Worm (Caenorhabditis elegans) whole organism, late embryonic: ENCODE data around the gene nhr-288.

Experiments used
- C38D4.7 ChIP-seq: fragments of 200-800 bp; sonication (Bioruptor generic); optimal IDR thresholded peaks from 2 replicates; lab custom pipeline; 2018; ENCODE audit warnings: mild to moderate bottlenecking, missing genetic modification characterization, moderate library complexity, missing compliant biosample characterization
- F13H6.1 ChIP-seq: sonication (generic microtip); optimal IDR thresholded peaks from 2 replicates; lab custom pipeline; 2016; ENCODE audit warnings: missing genetic modification characterization, missing compliant biosample characterization
- K02D7.2 ChIP-seq: sonication (generic microtip); optimal IDR thresholded peaks from 2 replicates; lab custom pipeline; 2017; ENCODE audit warnings: mild to moderate bottlenecking, missing genetic modification characterization, missing compliant biosample characterization
- K09A11.1 ChIP-seq: sonication (generic microtip); optimal IDR thresholded peaks from 2 replicates; lab custom pipeline; 2017; ENCODE audit warnings: antibody characterized with exemption, mild to moderate bottlenecking, missing genetic modification characterization, missing compliant biosample characterization; ENCODE audit not compliant: insufficient read depth
- T23F11.4 ChIP-seq: fragments of 200-800 bp; sonication (Bioruptor generic); optimal IDR thresholded peaks from 2 replicates; lab custom pipeline; 2018; ENCODE audit warnings: mild to moderate bottlenecking, missing genetic modification characterization, missing compliant biosample characterization
- ahr-1 ChIP-seq: sonication (generic microtip); optimal IDR thresholded peaks from 2 replicates; lab custom pipeline; 2016; ENCODE audit warnings: missing genetic modification characterization, missing compliant biosample characterization
- ama-1 ChIP-seq: fragments of 150-350 bp; optimal IDR thresholded peaks from 2 replicates; lab custom pipeline; 2014
- ceh-14 ChIP-seq: sonication (generic microtip); optimal IDR thresholded peaks from 2 replicates; lab custom pipeline; 2016; ENCODE audit warnings: missing genotype, missing genetic modification characterization, missing compliant biosample characterization
- ceh-19 ChIP-seq: fragments of 200-800 bp; sonication (Bioruptor generic); optimal IDR thresholded peaks from 2 replicates; lab custom pipeline; 2018; ENCODE audit warnings: mild to moderate bottlenecking, missing genetic modification characterization, missing compliant biosample characterization
- ceh-2 ChIP-seq: sonication (generic microtip); optimal IDR thresholded peaks from 2 replicates; lab custom pipeline; 2016; ENCODE audit warnings: missing genotype, missing genetic modification characterization, missing compliant biosample characterization
- ceh-22 ChIP-seq: sonication (generic microtip); optimal IDR thresholded peaks from 2 replicates; lab custom pipeline; 2017; ENCODE audit warnings: missing biosample characterization, missing genetic modification characterization
- ceh-30 ChIP-seq: fragments of 150-350 bp; optimal IDR thresholded peaks from 2 replicates; lab custom pipeline; 2014; ENCODE audit warnings: missing biosample characterization, missing genetic modification characterization
- ceh-31 ChIP-seq: sonication (generic microtip); optimal IDR thresholded peaks from 2 replicates; lab custom pipeline; 2016; ENCODE audit warnings: missing genetic modification characterization, missing compliant biosample characterization
- ceh-45 ChIP-seq: fragments of 200-800 bp; sonication (Bioruptor generic); IDR thresholded peaks from 2 replicates; pipeline ENCODE4 v1.3.6; 2022; ENCODE audit warnings: missing genetic modification reagents, missing genetic modification characterization, missing compliant biosample characterization
- ceh-9 ChIP-seq: sonication (generic microtip); optimal IDR thresholded peaks from 2 replicates; lab custom pipeline; 2016; ENCODE audit warnings: mild to moderate bottlenecking, missing genetic modification characterization, inconsistent platforms, missing compliant biosample characterization
- elt-2 ChIP-seq: sonication (generic microtip); optimal IDR thresholded peaks from 2 replicates; lab custom pipeline; 2016; ENCODE audit warnings: missing genetic modification reagents, missing genetic modification characterization, missing compliant biosample characterization
- ets-4 ChIP-seq: sonication (generic microtip); optimal IDR thresholded peaks from 2 replicates; lab custom pipeline; 2016; ENCODE audit warnings: missing genetic modification characterization, missing compliant biosample characterization
- fkh-6 ChIP-seq: sonication (generic microtip); optimal IDR thresholded peaks from 2 replicates; lab custom pipeline; 2016; ENCODE audit warnings: missing genetic modification characterization, missing compliant biosample characterization
- gmeb-2 ChIP-seq: sonication (generic microtip); optimal IDR thresholded peaks from 2 replicates; lab custom pipeline; 2016; ENCODE audit warnings: missing genetic modification characterization, inconsistent platforms, missing compliant biosample characterization
- hlh-15 ChIP-seq: sonication (generic microtip); optimal IDR thresholded peaks from 2 replicates; lab custom pipeline; 2016; ENCODE audit warnings: missing genetic modification characterization, missing compliant biosample characterization
- hlh-30 ChIP-seq: sonication (generic microtip); optimal IDR thresholded peaks from 2 replicates; lab custom pipeline; 2017; ENCODE audit warnings: antibody characterized with exemption, missing genetic modification characterization, missing compliant biosample characterization; ENCODE audit not compliant: insufficient read depth
- hlh-6 ChIP-seq: sonication (generic microtip); optimal IDR thresholded peaks from 2 replicates; lab custom pipeline; 2016; ENCODE audit warnings: missing genotype, missing genetic modification characterization, missing compliant biosample characterization
- hlh-8 ChIP-seq: sonication (generic microtip); optimal IDR thresholded peaks from 2 replicates; lab custom pipeline; 2016; ENCODE audit warnings: missing genotype, missing genetic modification characterization, missing compliant biosample characterization
- madf-2 ChIP-seq: sonication (generic microtip); optimal IDR thresholded peaks from 2 replicates; lab custom pipeline; 2017; ENCODE audit warnings: missing genetic modification characterization, missing compliant biosample characterization
- mec-3 ChIP-seq: sonication (generic microtip); optimal IDR thresholded peaks from 2 replicates; lab custom pipeline; 2016; ENCODE audit warnings: borderline replicate concordance, missing genetic modification characterization, missing compliant biosample characterization
- nhr-11 ChIP-seq: fragments of 150-350 bp; optimal IDR thresholded peaks from 2 replicates; lab custom pipeline; 2014; ENCODE audit warnings: missing biosample characterization, missing genetic modification characterization
- nhr-232 ChIP-seq: sonication (generic microtip); optimal IDR thresholded peaks from 2 replicates; lab custom pipeline; 2016; ENCODE audit warnings: missing genetic modification characterization, missing compliant biosample characterization
- npax-4 ChIP-seq: sonication (generic microtip); optimal IDR thresholded peaks from 2 replicates; lab custom pipeline; 2016; ENCODE audit warnings: missing genetic modification characterization, missing compliant biosample characterization
- pat-9 ChIP-seq: fragments of 200-800 bp; sonication (Bioruptor generic); optimal IDR thresholded peaks from 2 replicates; lab custom pipeline; 2018; ENCODE audit warnings: mild to moderate bottlenecking, missing genetic modification characterization, moderate library complexity, missing compliant biosample characterization
- pha-2 ChIP-seq: sonication (generic microtip); optimal IDR thresholded peaks from 2 replicates; lab custom pipeline; 2017; ENCODE audit warnings: mild to moderate bottlenecking, missing genetic modification characterization, missing compliant biosample characterization
- pha-4 ChIP-seq: fragments of 150-350 bp; optimal IDR thresholded peaks from 2 replicates; lab custom pipeline; 2018; ENCODE audit warnings: missing biosample characterization, missing genetic modification reagents, missing genetic modification characterization
- pros-1 ChIP-seq: fragments of 150-350 bp; optimal IDR thresholded peaks from 2 replicates; lab custom pipeline; 2014; ENCODE audit warnings: missing biosample characterization, missing genetic modification reagents, missing genetic modification characterization
- sdc-2 ChIP-seq: sonication (generic microtip); optimal IDR thresholded peaks from 2 replicates; lab custom pipeline; 2016; ENCODE audit warnings: missing genotype, missing genetic modification characterization, missing compliant biosample characterization
- tbx-2 ChIP-seq: sonication (generic microtip); optimal IDR thresholded peaks from 2 replicates; lab custom pipeline; 2016; ENCODE audit warnings: missing genetic modification characterization, missing compliant biosample characterization
- unc-3 ChIP-seq, 2 experiments: fragments of 200-800 bp in 1 of 2; sonication (Bioruptor generic) in 1 of 2; sonication (generic microtip) in 1 of 2; conservative IDR thresholded peaks in 1 of 2; optimal IDR thresholded peaks in 1 of 2; 2 replicates each; pipeline versions ENCODE4 v1.3.6 to Lab custom; 2016 to 2022; ENCODE audit warnings: missing compliant biosample characterization in 2 of 2, missing genetic modification characterization in 2 of 2, missing genetic modification reagents in 1 of 2
- unc-42 ChIP-seq: sonication (generic microtip); optimal IDR thresholded peaks from 2 replicates; lab custom pipeline; 2016; ENCODE audit warnings: missing genotype, missing genetic modification characterization, missing compliant biosample characterization
- unc-55 ChIP-seq: sonication (generic microtip); optimal IDR thresholded peaks from 2 replicates; lab custom pipeline; 2017; ENCODE audit warnings: missing biosample characterization, missing genetic modification reagents, missing genetic modification characterization
- zip-5 ChIP-seq: sonication (generic microtip); optimal IDR thresholded peaks from 2 replicates; lab custom pipeline; 2016; ENCODE audit warnings: missing genetic modification characterization, missing compliant biosample characterization
- ztf-16 ChIP-seq: sonication (generic microtip); optimal IDR thresholded peaks from 2 replicates; lab custom pipeline; 2017; ENCODE audit warnings: missing genetic modification characterization, missing compliant biosample characterization

Gene nhr-288

DNA sequence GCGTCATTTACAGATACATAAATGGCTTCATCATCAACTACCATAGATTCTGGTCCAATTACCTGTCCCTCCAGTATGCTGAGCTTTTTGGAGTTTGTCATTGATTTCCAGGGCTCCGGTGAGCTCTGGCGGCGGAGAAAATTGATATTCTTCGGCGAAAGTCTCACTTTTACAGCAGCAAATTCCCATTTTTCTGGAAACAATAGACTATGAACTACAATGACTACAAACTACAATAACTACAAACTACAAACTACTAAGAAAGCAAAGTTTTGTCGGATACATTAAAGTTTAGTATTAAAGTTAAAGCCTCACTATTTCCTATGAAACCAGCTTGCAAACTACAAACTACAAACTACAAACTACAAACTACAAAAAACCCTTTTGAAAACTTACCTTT, 26.7 kb downstream of the nhr-288 start, which contains the start of gene C08E8.2:
Gene C08E8.2, minus strand, starts transcription at position 101 of the 400 bp plus-strand sequence.
- TF ChIP-seq elt-2 (tag; lab: Kevin White, UChicago) (no peak), hlh-15 (tag; lab: Kevin White, UChicago) (no peak), ceh-45 (GFP tag; lab: Robert Waterston, UW) (no peak), gmeb-2 (tag; lab: Kevin White, UChicago) (no peak), K09A11.1 (tag; lab: Kevin White, UChicago) (no peak), madf-2 (tag; lab: Kevin White, UChicago) (no peak), sdc-2 (tag; lab: Kevin White, UChicago) (no peak), unc-42 (no peak), ceh-22 (tag; lab: Kevin White, UChicago) (no peak), pha-4 (tag; lab: Kevin White, UChicago) (no peak), pros-1 (tag; lab: Kevin White, UChicago) (no peak), pha-2 (tag; lab: Kevin White, UChicago) (no peak), ets-4 (tag; lab: Kevin White, UChicago) (no peak), tbx-2 (tag; lab: Kevin White, UChicago) (no peak)

DNA sequence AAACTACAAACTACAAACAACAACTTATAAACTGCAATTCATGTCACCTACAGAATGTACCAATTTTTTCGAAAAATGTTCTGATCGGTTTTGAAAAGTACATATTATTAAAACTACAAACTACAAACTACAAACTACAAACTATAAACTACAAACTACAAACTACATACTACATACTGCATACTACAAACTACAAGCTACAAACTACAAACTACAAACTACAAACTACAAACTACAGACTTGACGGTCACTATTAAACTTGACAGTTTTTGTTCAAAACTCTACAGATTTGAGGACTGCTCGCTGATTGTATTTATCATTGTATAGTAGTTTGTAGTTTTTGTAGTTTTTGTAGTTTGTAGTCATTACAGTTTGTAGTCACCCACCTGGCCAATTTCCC, 28.2 kb downstream of the nhr-288 start:
- TF ChIP-seq ceh-30 (tag; lab: Kevin White, UChicago): peak; percentile 28
- no peak for TF ChIP-seq hlh-8 (tag; lab: Kevin White, UChicago)
- TF ChIP-seq pat-9 (tag; lab: Kevin White, UChicago): no peak

DNA sequence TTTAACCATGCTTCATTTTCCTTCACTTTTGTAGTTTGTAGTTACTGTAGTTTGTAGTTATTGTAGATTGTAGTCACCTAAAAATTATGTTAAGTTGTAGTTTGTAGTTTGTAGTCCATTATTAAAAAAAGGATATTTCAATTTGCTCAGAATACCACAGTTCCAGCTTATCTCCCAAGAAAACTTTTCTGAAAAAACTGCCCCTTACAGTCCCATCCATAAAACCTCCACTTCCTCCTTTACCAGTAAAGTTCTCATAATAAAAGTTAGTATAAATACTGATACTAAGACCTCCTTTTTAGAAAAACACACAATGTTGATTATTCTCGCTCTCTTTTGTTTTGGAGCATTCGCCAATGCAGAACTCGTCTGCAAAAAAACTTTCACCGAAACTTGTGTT, 31.8 kb downstream of the nhr-288 start, which contains the start of gene C08E8.11:
Gene C08E8.11, plus strand, starts transcription at position 301 of the 400 bp plus-strand sequence.
- TF ChIP-seq ceh-31 (tag; lab: Kevin White, UChicago): no peak
- TF ChIP-seq ceh-14 (tag; lab: Kevin White, UChicago): no peak
- no peak for TF ChIP-seq unc-3 (GFP tag; conservative IDR thresholded peaks at IDR 0.05; lab: Robert Waterston, UW)
- no peak for TF ChIP-seq unc-3 (tag; optimal IDR thresholded peaks at IDR 0.05; lab: Kevin White, UChicago)
- no peak for TF ChIP-seq K02D7.2
- no peak for TF ChIP-seq nhr-232 (tag; lab: Kevin White, UChicago)

DNA sequence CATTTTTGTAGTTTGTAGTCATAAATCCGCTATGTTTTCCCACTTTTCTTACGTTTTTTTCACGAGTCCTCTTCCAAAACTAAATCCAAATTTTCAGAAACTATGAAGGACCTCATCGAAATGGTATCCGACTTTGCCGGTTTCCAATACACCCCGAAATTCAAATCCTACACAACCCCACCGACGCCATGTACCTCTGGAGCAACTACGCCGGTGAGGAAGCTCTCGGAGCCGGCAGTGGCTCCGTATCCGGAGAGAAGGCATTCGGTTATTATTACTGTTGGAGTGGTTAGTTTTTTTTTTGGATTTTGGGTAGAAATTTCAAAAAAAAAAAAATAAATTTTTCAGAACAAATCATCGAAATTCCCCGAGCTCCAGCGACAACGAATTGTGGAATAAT, 32.4 kb downstream of the nhr-288 start, which contains the start of gene C08E8.3:
Gene C08E8.3, plus strand, starts transcription at position 84 of the 400 bp plus-strand sequence.
- no peak for TF ChIP-seq ama-1 (lab: Kevin White, UChicago)
- no peak for TF ChIP-seq hlh-15 (tag; lab: Kevin White, UChicago)
- no peak for TF ChIP-seq madf-2 (tag; lab: Kevin White, UChicago)
- no peak for TF ChIP-seq T23F11.4 (GFP tag; lab: Kevin White, UChicago)
- TF ChIP-seq ceh-45 (GFP tag; lab: Robert Waterston, UW): no peak
- TF ChIP-seq unc-55: no peak
- TF ChIP-seq hlh-30 (tag; lab: Kevin White, UChicago): no peak

DNA sequence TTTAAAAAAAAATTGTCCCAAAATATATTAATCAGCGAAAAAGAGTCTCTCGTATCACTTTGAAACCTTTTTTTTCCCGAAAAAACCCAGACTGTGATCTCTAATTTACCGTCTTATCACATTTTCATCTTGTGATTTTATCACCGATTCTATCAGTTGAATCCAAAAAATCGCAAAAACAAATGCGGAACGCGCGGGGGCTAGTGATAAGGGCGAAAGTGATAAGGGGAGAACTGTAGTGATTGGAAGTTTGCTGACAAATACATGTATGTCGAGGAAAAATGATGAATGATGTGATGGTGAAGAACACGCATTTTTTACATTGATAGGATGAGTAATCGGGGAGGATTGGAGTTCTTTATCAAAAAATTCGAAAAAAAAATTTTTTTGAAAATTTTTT, 36.4 kb downstream of the nhr-288 start:
- no peak for TF ChIP-seq K09A11.1 (tag; lab: Kevin White, UChicago)
- TF ChIP-seq elt-2 (tag; lab: Kevin White, UChicago): peak; percentile 99

DNA sequence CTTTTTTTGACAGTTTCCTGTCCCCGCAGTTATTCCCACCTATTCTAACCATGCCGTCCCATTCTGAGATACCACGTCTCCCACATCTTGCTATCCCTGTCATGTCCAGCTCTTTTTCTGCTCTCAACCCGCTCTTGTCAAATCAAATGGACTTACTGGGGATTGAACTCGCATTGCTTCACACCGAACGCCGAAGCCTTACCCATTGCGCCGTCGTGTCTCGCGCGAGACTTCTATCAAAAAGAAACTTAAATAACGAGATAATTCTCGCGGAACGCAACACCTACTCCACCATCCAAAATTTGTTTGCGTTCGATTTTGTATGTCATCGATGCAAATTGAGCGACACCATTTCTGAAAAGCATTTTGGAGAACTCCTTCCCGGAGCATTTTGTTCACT, 38.3 kb downstream of the nhr-288 start:
- no peak for TF ChIP-seq mec-3
- TF ChIP-seq C38D4.7 (GFP tag; lab: Kevin White, UChicago): no peak

DNA sequence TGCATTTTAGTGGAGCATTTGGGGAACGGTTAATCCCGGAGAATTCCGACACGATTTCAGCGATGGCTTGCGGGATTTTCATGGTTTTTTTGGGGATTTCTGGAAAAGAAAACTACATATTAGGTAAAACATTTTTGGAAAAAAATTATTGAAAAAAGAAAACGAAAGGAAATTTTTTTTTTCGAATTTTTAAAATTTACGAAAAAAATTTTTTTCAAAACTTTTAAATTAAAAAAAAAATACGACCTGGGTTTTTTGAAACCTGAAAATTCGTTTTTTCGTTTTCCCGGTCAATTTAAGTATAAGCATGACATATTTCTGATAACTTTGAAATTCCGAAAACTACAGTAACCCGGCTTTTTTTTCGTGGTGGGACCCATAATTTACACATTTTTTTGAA, 42.7 kb downstream of the nhr-288 start, which contains the start of gene C08E8.10:
Gene C08E8.10, minus strand, starts transcription at position 101 of the 400 bp plus-strand sequence.
- TF ChIP-seq ceh-2 (tag; lab: Kevin White, UChicago) (no peak), nhr-11 (tag; lab: Kevin White, UChicago) (no peak), ceh-19 (GFP tag; lab: Kevin White, UChicago) (no peak), fkh-6 (tag; lab: Kevin White, UChicago) (no peak), pha-2 (tag; lab: Kevin White, UChicago) (no peak), F13H6.1 (tag; lab: Kevin White, UChicago) (no peak), zip-5 (tag; lab: Kevin White, UChicago) (no peak), K02D7.2 (no peak), hlh-6 (tag; lab: Kevin White, UChicago) (no peak), npax-4 (tag; lab: Kevin White, UChicago) (no peak), ztf-16 (no peak), ceh-9 (tag; lab: Kevin White, UChicago) (no peak), nhr-232 (tag; lab: Kevin White, UChicago) (no peak), gmeb-2 (tag; lab: Kevin White, UChicago) (no peak), T23F11.4 (GFP tag; lab: Kevin White, UChicago) (no peak), pat-9 (tag; lab: Kevin White, UChicago) (no peak), ahr-1 (tag; lab: Kevin White, UChicago) (no peak)
